Worm (Caenorhabditis elegans) whole organism, L2 larva: ENCODE results near the gene T28H10.1.

Source experiments
- C34F6.9 ChIP-seq: fragments of 150-350 bp; optimal IDR thresholded peaks from 2 replicates; lab custom pipeline; 2014; ENCODE audit warnings: missing biosample characterization, missing genetic modification characterization
- F13H6.1 ChIP-seq: sonication (generic microtip); optimal IDR thresholded peaks from 2 replicates; lab custom pipeline; 2016; ENCODE audit warnings: missing genetic modification characterization, missing compliant biosample characterization
- R02D3.7 ChIP-seq: fragments of 150-350 bp; optimal IDR thresholded peaks from 2 replicates; lab custom pipeline; 2014; ENCODE audit warnings: missing biosample characterization, missing genetic modification characterization
- aly-2 ChIP-seq: fragments of 150-350 bp; optimal IDR thresholded peaks from 2 replicates; lab custom pipeline; 2014; ENCODE audit warnings: missing biosample characterization, missing genetic modification characterization
- blmp-1 ChIP-seq: sonication (generic microtip); optimal IDR thresholded peaks from 2 replicates; lab custom pipeline; 2017; ENCODE audit warnings: missing genetic modification characterization, mild to moderate bottlenecking, missing compliant biosample characterization, antibody characterized with exemption, moderate library complexity; ENCODE audit not compliant: insufficient read depth
- ceh-16 ChIP-seq: fragments of 150-350 bp; optimal IDR thresholded peaks from 2 replicates; lab custom pipeline; 2014; ENCODE audit warnings: missing biosample characterization, missing genetic modification characterization
- crh-2 ChIP-seq: sonication (generic microtip); optimal IDR thresholded peaks from 2 replicates; lab custom pipeline; 2017; ENCODE audit warnings: missing biosample characterization, missing genetic modification characterization
- dmd-4 ChIP-seq: sonication (generic microtip); optimal IDR thresholded peaks from 2 replicates; lab custom pipeline; 2017; ENCODE audit warnings: missing biosample characterization, missing genetic modification characterization
- egl-27 ChIP-seq: sonication (generic microtip); optimal IDR thresholded peaks from 3 replicates; lab custom pipeline; 2017; ENCODE audit warnings: missing biosample characterization, missing genetic modification reagents, missing genetic modification characterization
- elt-3 ChIP-seq: sonication (generic microtip); optimal IDR thresholded peaks from 2 replicates; lab custom pipeline; 2017; ENCODE audit warnings: missing biosample characterization, missing genetic modification characterization
- fos-1 ChIP-seq: fragments of 150-350 bp; optimal IDR thresholded peaks from 2 replicates; lab custom pipeline; 2014; ENCODE audit warnings: missing biosample characterization, missing genetic modification characterization
- gmeb-1 ChIP-seq: fragments of 150-350 bp; optimal IDR thresholded peaks from 2 replicates; lab custom pipeline; 2014; ENCODE audit warnings: missing biosample characterization, missing genetic modification characterization
- lsy-2 ChIP-seq, 2 experiments: fragments of 150-350 bp in 1 of 2; sonication (generic microtip) in 1 of 2; optimal IDR thresholded peaks; 2 replicates each; lab custom pipeline; 2014 to 2017; ENCODE audit warnings: missing biosample characterization in 2 of 2, missing genetic modification characterization in 2 of 2
- mab-5 ChIP-seq: fragments of 150-350 bp; optimal IDR thresholded peaks from 2 replicates; lab custom pipeline; 2014; ENCODE audit warnings: missing biosample characterization, missing genetic modification characterization
- mdl-1 ChIP-seq, 2 experiments: fragments of 150-350 bp in 1 of 2; sonication (generic microtip) in 1 of 2; optimal IDR thresholded peaks; 2 replicates each; lab custom pipeline; 2017; ENCODE audit warnings: missing biosample characterization in 2 of 2, missing genetic modification characterization in 2 of 2
- nhr-129 ChIP-seq: fragments of 150-350 bp; optimal IDR thresholded peaks from 2 replicates; lab custom pipeline; 2014; ENCODE audit warnings: missing biosample characterization, missing genetic modification characterization
- nhr-25 ChIP-seq: fragments of 150-350 bp; sonication (generic microtip); optimal IDR thresholded peaks from 3 replicates; lab custom pipeline; 2014; ENCODE audit warnings: missing biosample characterization, missing genetic modification characterization
- nhr-77 ChIP-seq: fragments of 150-350 bp; optimal IDR thresholded peaks from 2 replicates; lab custom pipeline; 2014; ENCODE audit warnings: missing biosample characterization, missing genetic modification characterization
- peb-1 ChIP-seq: fragments of 150-350 bp; optimal IDR thresholded peaks from 2 replicates; lab custom pipeline; 2014; ENCODE audit warnings: missing biosample characterization, missing genetic modification characterization
- skn-1 ChIP-seq: sonication (generic microtip); optimal IDR thresholded peaks from 2 replicates; lab custom pipeline; 2017; ENCODE audit warnings: missing biosample characterization, missing genetic modification characterization
- sma-3 ChIP-seq: sonication (generic microtip); optimal IDR thresholded peaks from 2 replicates; lab custom pipeline; 2016; ENCODE audit warnings: missing genetic modification reagents, missing genetic modification characterization, missing compliant biosample characterization
- sma-9 ChIP-seq, 2 experiments: fragments of 150-350 bp in 1 of 2; sonication (generic microtip) in 1 of 2; optimal IDR thresholded peaks; 2 replicates each; lab custom pipeline; 2014 to 2016; ENCODE audit warnings: missing genetic modification characterization in 2 of 2, mild to moderate bottlenecking in 1 of 2, missing biosample characterization in 1 of 2, missing compliant biosample characterization in 1 of 2, missing genetic modification reagents in 1 of 2, moderate library complexity in 1 of 2
- snpc-4 ChIP-seq: fragments of 150-350 bp; optimal IDR thresholded peaks from 2 replicates; lab custom pipeline; 2014; ENCODE audit warnings: missing biosample characterization, missing genetic modification characterization
- unc-39 ChIP-seq: fragments of 150-350 bp; optimal IDR thresholded peaks from 2 replicates; lab custom pipeline; 2014; ENCODE audit warnings: missing biosample characterization, missing genetic modification characterization
- unc-62 ChIP-seq: fragments of 150-350 bp; optimal IDR thresholded peaks from 2 replicates; lab custom pipeline; 2014; ENCODE audit warnings: missing biosample characterization, missing genetic modification reagents, missing genetic modification characterization
- zag-1 ChIP-seq: fragments of 150-350 bp; optimal IDR thresholded peaks from 2 replicates; lab custom pipeline; 2014; ENCODE audit warnings: missing biosample characterization, missing genetic modification characterization
- ztf-1 ChIP-seq: fragments of 200-800 bp; sonication (Bioruptor generic); conservative IDR thresholded peaks from 2 replicates; pipeline ENCODE4 v1.3.6; 2022; ENCODE audit warnings: missing genetic modification characterization, missing compliant biosample characterization
- ztf-11 ChIP-seq: sonication (generic microtip); optimal IDR thresholded peaks from 2 replicates; lab custom pipeline; 2017; ENCODE audit warnings: missing biosample characterization, missing genetic modification characterization
- ztf-4 ChIP-seq: fragments of 150-350 bp; optimal IDR thresholded peaks from 2 replicates; lab custom pipeline; 2014; ENCODE audit warnings: missing biosample characterization, missing genetic modification characterization

T28H10.1 gene

DNA sequence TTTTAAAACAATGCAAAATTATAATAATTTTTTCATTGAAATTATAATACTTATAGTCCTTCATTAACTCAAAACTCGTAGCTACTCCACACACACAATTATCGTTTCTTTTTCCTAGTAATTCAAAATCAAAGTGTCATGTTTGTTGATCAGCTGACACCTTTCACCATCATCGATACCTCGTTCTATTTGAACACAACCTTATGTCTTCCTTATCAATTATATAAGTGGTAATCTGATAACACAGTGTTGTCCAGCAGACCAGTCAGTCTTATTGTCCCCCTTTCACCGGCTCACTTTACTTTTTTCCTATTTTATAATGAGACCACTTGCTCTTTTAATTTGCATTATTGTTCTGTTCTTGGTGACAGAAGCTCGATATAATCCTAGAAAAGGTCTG lies 9.2 kb downstream of the T28H10.1 start, which contains the start of the genes T28H10.2 and lgmn-1:
Gene T28H10.2, minus strand, starts transcription at position 177 of the 400 bp plus-strand sequence.
Gene lgmn-1, plus strand, starts transcription at position 284 of the 400 bp plus-strand sequence.
- TF ChIP-seq crh-2 (tag; lab: Kevin White, UChicago): peak; percentile 23
- no peak for TF ChIP-seq nhr-25
- peak; percentile 69 for TF ChIP-seq fos-1 (tag; lab: Kevin White, UChicago)
- TF ChIP-seq sma-9 (GFP tag; optimal IDR thresholded peaks at IDR 0.05; lab: Kevin White, UChicago): peak; percentile 53
- no peak for TF ChIP-seq sma-9 (tag; optimal IDR thresholded peaks at IDR 0.05; lab: Kevin White, UChicago)
- no peak for TF ChIP-seq nhr-77 (tag; lab: Kevin White, UChicago)
- TF ChIP-seq skn-1: peak; percentile 46
- peak; percentile 14 for TF ChIP-seq nhr-129 (tag; lab: Kevin White, UChicago)
- peak; percentile 52 for TF ChIP-seq gmeb-1

DNA sequence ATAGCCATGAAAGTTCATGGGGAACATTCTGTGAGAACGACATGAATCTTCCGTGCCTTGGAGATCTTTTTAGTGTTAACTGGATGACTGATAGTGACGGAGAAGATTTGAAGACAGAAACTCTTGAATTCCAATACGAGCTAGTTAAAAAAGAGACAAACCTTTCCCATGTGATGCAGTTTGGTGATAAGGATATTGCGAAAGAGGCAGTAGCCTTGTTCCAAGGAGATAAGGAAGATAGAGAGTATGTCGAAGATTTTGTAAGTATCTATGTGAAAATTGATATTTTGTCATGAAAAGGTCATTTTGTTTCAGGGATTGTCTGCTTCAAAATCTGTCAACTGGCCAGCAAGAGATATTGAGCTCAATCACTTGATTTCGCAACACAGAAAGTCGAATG lies 10.3 kb downstream of the T28H10.1 start:
- peak; percentile 2 for TF ChIP-seq fos-1 (tag; lab: Kevin White, UChicago)
- TF ChIP-seq nhr-25: no peak
- peak; percentile 39 for TF ChIP-seq sma-9 (GFP tag; optimal IDR thresholded peaks at IDR 0.05; lab: Kevin White, UChicago)
- no peak for TF ChIP-seq sma-9 (tag; optimal IDR thresholded peaks at IDR 0.05; lab: Kevin White, UChicago)
- peak; percentile 12 for TF ChIP-seq F13H6.1

DNA sequence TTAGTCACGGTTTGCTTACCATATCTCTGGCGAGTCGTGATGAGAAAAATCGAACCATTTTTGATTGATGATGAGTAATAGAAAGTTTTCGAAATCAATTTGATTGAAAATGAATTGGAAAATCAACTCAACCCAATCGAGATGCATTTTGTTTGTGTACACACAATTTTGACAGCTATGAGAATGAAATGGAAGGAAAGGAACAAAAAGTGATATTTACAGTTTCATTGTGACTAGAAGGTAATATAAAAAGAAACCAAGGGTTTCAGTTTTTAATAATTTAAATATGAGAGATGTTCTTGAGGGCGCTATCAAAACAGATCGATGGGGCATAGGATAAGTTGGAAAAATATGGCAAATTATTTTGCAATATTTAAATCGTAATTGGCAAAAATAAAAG lies 13.6 kb downstream of the T28H10.1 start, which contains the start of gene cal-1:
Gene cal-1, minus strand, starts transcription at position 101 of the 400 bp plus-strand sequence.
- TF ChIP-seq R02D3.7 (no peak), ztf-11 (tag; lab: Kevin White, UChicago) (no peak), snpc-4 (tag; lab: Kevin White, UChicago) (no peak), aly-2 (tag; lab: Kevin White, UChicago) (no peak)

DNA sequence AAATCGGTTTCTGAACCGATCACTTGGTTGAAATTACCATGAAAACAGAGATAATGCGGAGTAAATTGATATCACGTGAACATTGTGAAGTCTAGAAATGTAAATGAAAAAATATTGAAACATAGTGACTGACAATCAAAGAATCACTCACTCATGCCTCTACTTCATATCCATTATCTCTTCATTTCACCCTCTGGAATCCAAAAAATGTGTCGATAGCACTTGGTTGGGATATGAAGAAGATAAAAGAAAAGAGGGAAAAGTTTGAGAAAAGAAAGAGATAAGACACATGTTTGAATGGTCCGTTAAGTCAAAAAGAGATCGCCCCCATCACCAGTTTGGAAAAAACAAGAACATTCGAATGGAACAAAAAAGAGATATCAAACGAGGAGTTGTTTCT lies 14.2 kb downstream of the T28H10.1 start:
- no peak for TF ChIP-seq zag-1 (tag; lab: Kevin White, UChicago)
- no peak for TF ChIP-seq ceh-16
- TF ChIP-seq sma-9 (GFP tag; optimal IDR thresholded peaks at IDR 0.05; lab: Kevin White, UChicago): peak; percentile 31
- no peak for TF ChIP-seq sma-9 (tag; optimal IDR thresholded peaks at IDR 0.05; lab: Kevin White, UChicago)
- TF ChIP-seq egl-27 (tag; lab: Kevin White, UChicago): no peak
- peak; percentile 60 for TF ChIP-seq F13H6.1
- peak in 1 of 2 experiments; percentile 46 for TF ChIP-seq lsy-2 (tag; optimal IDR thresholded peaks at IDR 0.05; lab: Kevin White, UChicago)
- TF ChIP-seq C34F6.9 (tag; lab: Kevin White, UChicago): peak; percentile 44
- TF ChIP-seq elt-3: no peak
- TF ChIP-seq mdl-1 (tag; optimal IDR thresholded peaks at IDR 0.05; lab: Kevin White, UChicago): no peak
- TF ChIP-seq nhr-129 (tag; lab: Kevin White, UChicago): peak; percentile 56

DNA sequence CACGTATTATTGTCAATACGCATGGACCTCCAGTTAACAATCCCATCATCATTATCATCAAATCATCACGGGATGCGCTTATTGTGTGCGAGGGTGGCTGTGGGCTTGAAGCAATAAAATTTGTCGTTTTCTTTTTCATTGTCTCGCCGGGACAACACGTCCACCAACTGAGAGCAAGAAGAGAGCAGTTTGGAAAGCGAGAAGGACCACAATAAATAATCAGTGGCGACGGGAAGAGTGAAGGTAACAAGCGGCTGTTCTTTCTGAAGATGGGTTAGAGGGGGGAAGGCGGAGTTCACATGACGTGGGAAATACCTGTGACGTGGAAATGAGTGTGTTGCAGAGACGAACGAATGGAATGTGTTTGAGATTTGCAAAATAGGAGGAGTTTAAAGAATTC lies 15.2 kb downstream of the T28H10.1 start:
- TF ChIP-seq unc-39 (tag; lab: Kevin White, UChicago) (no peak), dmd-4 (no peak), nhr-129 (tag; lab: Kevin White, UChicago) (peak; percentile 71), ztf-4 (tag; lab: Kevin White, UChicago) (peak; percentile 40), sma-3 (GFP tag; lab: Kevin White, UChicago) (no peak), unc-62 (GFP tag; lab: Kevin White, UChicago) (no peak), sma-9 (GFP tag; optimal IDR thresholded peaks at IDR 0.05; lab: Kevin White, UChicago) (peak; percentile 77), sma-9 (tag; optimal IDR thresholded peaks at IDR 0.05; lab: Kevin White, UChicago) (no peak), C34F6.9 (tag; lab: Kevin White, UChicago) (peak; percentile 21), mab-5 (tag; lab: Kevin White, UChicago) (peak; percentile 74), gmeb-1 (no peak), crh-2 (tag; lab: Kevin White, UChicago) (peak; percentile 65), lsy-2 (tag; optimal IDR thresholded peaks at IDR 0.05; lab: Kevin White, UChicago) (peak in 1 of 2 experiments; percentile 56), F13H6.1 (peak; percentile 88), aly-2 (tag; lab: Kevin White, UChicago) (no peak)

DNA sequence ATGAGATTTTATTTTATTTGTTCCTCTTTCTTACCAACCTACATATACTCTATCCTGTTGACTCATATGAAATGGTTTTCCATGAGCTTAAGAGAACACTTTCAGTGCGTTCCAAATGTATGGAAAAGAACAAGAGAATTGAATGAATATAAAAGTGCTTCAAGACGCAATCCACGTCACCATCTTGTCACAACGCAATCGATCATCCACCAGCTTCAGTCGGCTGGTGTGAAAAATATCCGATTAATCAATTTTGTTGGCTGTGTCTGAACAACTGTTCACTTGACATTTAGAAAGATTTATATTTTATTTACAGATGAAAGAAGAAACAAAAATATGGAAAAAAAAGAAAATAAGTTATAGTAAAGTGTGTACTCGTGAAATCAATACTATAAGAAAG lies 19.8 kb downstream of the T28H10.1 start:
- TF ChIP-seq crh-2 (tag; lab: Kevin White, UChicago) (peak; percentile 11), peb-1 (no peak), mab-5 (tag; lab: Kevin White, UChicago) (peak; percentile 40), ztf-1 (GFP tag; lab: Robert Waterston, UW) (no peak)

DNA sequence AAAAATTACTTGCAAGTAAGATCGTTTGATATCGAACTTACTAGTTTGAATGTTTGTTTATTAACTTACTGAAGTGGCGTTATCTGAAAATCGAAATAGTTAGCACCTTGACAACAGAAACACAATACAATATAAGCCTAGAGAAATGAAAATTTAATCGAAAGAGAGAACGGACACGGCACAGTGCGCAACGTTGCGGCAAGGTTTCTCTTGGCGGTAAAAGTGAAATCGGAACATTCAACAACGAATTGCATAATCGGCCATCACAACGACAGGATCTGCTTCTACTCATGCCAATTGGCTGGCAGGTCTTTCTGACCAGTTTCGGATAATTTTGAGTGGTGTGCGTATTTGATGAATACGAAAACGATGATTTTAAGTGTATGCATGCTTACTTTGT lies 21.9 kb downstream of the T28H10.1 start, which contains the start of gene dyf-4:
Gene dyf-4, minus strand, starts transcription at position 213 of the 400 bp plus-strand sequence.
- TF ChIP-seq blmp-1 (tag; lab: Kevin White, UChicago) (peak; percentile 14), snpc-4 (tag; lab: Kevin White, UChicago) (no peak)
